Worm (Caenorhabditis elegans): ENCODE data around the gene R06F6.14.

Gene R06F6.14

DNA sequence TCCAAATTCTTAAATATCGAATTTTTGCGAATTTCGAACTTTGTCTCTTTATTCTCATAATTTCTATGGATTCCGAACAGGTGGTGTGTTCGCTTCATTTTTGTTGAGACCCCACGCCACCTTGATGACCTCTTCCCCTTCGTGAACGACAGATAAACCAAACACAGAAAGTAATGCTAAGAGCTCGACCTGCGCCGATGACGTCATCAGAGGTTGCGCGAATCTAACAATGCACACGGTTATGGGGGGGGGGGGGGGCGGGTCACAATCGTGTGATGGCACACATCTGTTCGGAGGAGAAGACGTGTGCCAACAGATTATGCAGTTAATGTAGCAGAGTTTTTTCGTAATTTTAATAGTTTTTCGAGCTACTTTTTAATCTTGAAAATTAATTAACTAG lies 24.8 kb upstream of the R06F6.14 start:
- TF ChIP-seq ztf-29 (GFP tag; IDR thresholded peaks at IDR 0.05) = no peak
- 0 out of 2 replicates have a peak, but pooled peaks have one; percentile 19 for TF ChIP-seq flt-1 (GFP tag; IDR thresholded peaks at IDR 0.05)
- TF ChIP-seq med-1 (GFP tag; optimal IDR thresholded peaks at IDR 0.05; ENCODE audit: insufficient read depth) = no peak
- TF ChIP-seq T22C8.4 (GFP tag; IDR thresholded peaks at IDR 0.05) = no peak
- TF ChIP-seq cog-1 (tag; optimal IDR thresholded peaks at IDR 0.05) = no peak

DNA sequence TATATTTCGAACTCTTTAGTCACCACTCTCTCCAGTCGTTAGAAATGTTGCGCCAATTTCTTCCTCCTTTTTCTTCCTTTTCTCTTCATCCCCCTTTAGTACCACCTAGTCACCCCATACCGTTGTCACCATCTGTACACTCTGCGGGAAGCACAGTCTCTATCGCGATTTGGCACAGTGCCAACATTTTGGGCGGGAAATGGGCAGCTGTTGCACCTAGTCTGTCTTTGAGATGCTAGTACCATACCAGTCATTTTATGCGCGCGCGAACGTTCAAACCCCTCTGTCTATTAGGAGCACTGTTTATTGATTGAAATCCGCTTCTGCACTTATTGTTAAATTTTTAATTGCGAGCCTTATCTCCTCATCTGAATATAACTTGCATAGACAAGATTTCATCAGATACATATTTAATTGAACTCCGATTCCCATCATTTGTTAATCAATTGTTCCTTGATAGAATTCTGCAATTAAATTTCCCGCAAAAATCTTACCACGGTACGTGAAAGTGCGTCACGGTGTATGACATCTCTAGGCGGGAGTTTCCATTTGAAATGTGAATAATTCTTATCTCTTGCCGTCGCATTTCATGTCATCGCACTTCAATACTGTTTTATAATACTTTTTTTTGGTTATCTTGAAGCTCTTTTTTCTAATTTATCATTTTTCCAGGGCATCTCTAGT lies 24.2 kb upstream of the R06F6.14 start, which contains the start of gene cdl-1:
Gene cdl-1, plus strand, starts transcription at position 673 of the 684 bp plus-strand sequence.
- TF ChIP-seq tab-1 (GFP tag; IDR thresholded peaks at IDR 0.05) = no peak
- TF ChIP-seq flt-1 (GFP tag; IDR thresholded peaks at IDR 0.05) = no peak

DNA sequence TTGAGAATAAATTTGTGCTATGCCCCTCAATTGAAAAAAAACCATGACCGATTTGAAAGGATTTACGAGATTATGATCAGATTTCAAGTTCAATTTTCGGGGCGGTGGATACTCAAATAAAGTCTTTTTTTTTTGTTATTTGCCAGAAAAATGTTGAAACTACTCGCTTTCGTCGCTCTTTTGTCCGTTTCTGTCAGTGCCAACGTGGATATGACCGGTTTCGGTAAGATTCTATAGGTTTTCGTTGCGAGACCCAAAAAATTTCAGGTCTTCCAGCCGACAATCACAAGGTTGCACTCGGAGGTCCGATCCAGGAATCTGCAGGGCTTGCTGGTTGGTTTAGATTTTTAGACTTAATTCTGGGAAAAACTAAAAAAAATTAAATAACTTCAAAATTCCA lies 21.9 kb upstream of the R06F6.14 start, which contains the start of gene tag-209:
Gene tag-209, plus strand, starts transcription at position 73 of the 400 bp plus-strand sequence.
- TF ChIP-seq ztf-29 (GFP tag; IDR thresholded peaks at IDR 0.05) (no peak), ref-1 (GFP tag; conservative IDR thresholded peaks at IDR 0.05) (no peak), ztf-23 (GFP tag; IDR thresholded peaks at IDR 0.05) (no peak), flt-1 (GFP tag; IDR thresholded peaks at IDR 0.05) (no peak), T22C8.4 (GFP tag; IDR thresholded peaks at IDR 0.05) (no peak), cog-1 (tag; optimal IDR thresholded peaks at IDR 0.05) (no peak), med-1 (GFP tag; optimal IDR thresholded peaks at IDR 0.05; ENCODE audit: insufficient read depth) (no peak)

DNA sequence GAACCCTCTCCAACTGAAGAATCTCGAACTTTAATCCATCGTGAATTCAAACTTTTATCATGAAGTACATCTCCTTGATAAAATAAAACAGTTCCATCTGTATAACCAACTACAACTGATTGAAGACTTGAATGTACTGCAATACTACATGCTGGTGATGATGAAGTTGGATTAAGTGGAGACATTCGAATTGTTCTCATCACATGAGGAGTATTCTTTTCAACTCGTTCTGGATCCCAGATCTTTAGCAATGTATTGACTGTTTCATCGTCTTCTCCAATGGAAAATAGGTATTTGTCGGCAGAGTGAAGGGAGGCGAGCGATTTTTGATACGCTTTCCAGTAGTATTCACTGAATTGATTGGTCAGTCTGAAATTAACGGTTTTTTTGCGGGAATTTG lies 16.5 kb upstream of the R06F6.14 start:
- no peak for TF ChIP-seq med-1 (GFP tag; optimal IDR thresholded peaks at IDR 0.05; ENCODE audit: insufficient read depth)
- TF ChIP-seq ztf-29 (GFP tag; IDR thresholded peaks at IDR 0.05) = no peak
- no peak for TF ChIP-seq ref-1 (GFP tag; conservative IDR thresholded peaks at IDR 0.05)
- TF ChIP-seq ztf-23 (GFP tag; IDR thresholded peaks at IDR 0.05) = no peak
- TF ChIP-seq flt-1 (GFP tag; IDR thresholded peaks at IDR 0.05) = no peak
- no peak for TF ChIP-seq klf-2 (GFP tag; conservative IDR thresholded peaks at IDR 0.05)
- no peak for TF ChIP-seq T22C8.4 (GFP tag; IDR thresholded peaks at IDR 0.05)
- no peak for TF ChIP-seq cog-1 (tag; optimal IDR thresholded peaks at IDR 0.05)
- TF ChIP-seq tab-1 (GFP tag; IDR thresholded peaks at IDR 0.05) = no peak

DNA sequence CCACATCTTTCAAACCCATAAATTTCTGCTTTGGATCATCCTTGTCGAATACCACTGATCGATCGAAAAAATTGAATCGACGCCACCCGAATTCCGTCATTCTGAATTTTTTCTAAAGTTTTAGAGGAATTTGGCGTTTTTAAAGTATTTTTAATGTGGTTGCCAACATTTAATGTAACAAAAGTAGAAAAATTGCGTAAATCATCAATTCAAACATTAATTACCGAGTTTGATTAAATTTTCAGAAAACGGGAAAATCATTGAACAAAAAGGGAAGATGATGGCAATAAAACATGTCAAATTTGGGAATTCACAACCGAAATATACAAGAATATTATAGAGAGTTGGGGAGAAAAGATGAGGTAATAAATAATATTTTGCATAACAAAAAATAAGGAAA lies 15.7 kb upstream of the R06F6.14 start, which contains the start of gene vps-11:
Gene vps-11, minus strand, starts transcription at position 101 of the 400 bp plus-strand sequence.
- no peak for TF ChIP-seq med-1 (GFP tag; optimal IDR thresholded peaks at IDR 0.05; ENCODE audit: insufficient read depth)
- TF ChIP-seq ztf-23 (GFP tag; IDR thresholded peaks at IDR 0.05) = no peak
- no peak for TF ChIP-seq cog-1 (tag; optimal IDR thresholded peaks at IDR 0.05)
- no peak for TF ChIP-seq ztf-29 (GFP tag; IDR thresholded peaks at IDR 0.05)
- TF ChIP-seq tab-1 (GFP tag; IDR thresholded peaks at IDR 0.05) = no peak
- no peak for TF ChIP-seq flt-1 (GFP tag; IDR thresholded peaks at IDR 0.05)
- TF ChIP-seq T22C8.4 (GFP tag; IDR thresholded peaks at IDR 0.05) = no peak
- TF ChIP-seq klf-2 (GFP tag; conservative IDR thresholded peaks at IDR 0.05) = no peak
- TF ChIP-seq ref-1 (GFP tag; conservative IDR thresholded peaks at IDR 0.05) = no peak

DNA sequence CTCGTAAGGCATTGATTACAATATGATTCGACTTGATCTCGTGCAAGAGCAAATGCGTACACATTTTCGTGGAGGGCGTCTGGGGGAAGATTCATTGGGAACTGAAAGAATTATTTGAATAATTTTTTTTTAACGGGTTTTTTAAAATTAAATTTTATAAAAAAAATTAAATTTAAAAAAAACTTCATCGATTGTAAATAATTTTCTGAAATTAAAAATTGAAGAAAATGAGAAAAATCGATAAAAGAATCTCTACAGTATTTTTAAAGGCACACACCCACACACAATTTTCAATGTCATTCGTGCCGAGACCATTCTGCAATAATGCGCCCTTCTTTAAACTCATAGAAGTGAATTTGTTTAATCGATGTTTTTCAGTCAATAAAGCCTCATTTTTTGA lies 12.9 kb upstream of the R06F6.14 start, which contains the start of gene set-14:
Gene set-14, minus strand, starts transcription at position 101 of the 400 bp plus-strand sequence.
- TF ChIP-seq T22C8.4 (GFP tag; IDR thresholded peaks at IDR 0.05) = no peak
- no peak for TF ChIP-seq ztf-29 (GFP tag; IDR thresholded peaks at IDR 0.05)
- TF ChIP-seq cog-1 (tag; optimal IDR thresholded peaks at IDR 0.05) = no peak
- TF ChIP-seq ref-1 (GFP tag; conservative IDR thresholded peaks at IDR 0.05) = no peak
- no peak for TF ChIP-seq ztf-23 (GFP tag; IDR thresholded peaks at IDR 0.05)
- TF ChIP-seq tab-1 (GFP tag; IDR thresholded peaks at IDR 0.05) = no peak
- no peak for TF ChIP-seq flt-1 (GFP tag; IDR thresholded peaks at IDR 0.05)
- TF ChIP-seq klf-2 (GFP tag; conservative IDR thresholded peaks at IDR 0.05) = no peak
- no peak for TF ChIP-seq med-1 (GFP tag; optimal IDR thresholded peaks at IDR 0.05; ENCODE audit: insufficient read depth)

DNA sequence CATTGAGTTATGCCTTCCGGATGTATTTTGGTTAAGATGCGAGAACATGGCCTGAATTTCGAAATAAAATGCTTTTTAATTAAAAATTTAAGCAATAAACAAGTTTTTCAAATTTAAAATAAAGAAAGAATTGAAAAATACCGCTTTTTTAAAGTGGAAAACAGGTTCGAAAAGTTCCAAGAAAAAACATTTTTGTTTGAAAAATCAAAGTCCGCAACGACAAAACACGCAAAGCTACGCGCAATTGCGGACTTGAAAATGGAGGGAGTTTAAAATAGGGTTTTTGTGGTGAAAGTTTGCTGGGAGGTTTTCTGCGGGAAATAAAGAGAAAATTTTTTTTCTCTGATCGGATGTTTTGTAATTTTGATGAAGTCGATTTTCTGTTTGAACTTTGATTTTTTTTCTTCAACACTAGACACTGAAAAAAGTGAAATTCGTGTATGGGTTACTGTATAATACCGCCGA lies 10.6 kb upstream of the R06F6.14 start, which contains the start of gene npp-19:
Gene npp-19, minus strand, starts transcription at position 51 of the 465 bp plus-strand sequence.
- TF ChIP-seq ref-1 (GFP tag; conservative IDR thresholded peaks at IDR 0.05) (no peak), med-1 (GFP tag; optimal IDR thresholded peaks at IDR 0.05; ENCODE audit: insufficient read depth) (no peak), ztf-29 (GFP tag; IDR thresholded peaks at IDR 0.05) (no peak), flt-1 (GFP tag; IDR thresholded peaks at IDR 0.05) (0 out of 2 replicates have a peak, but pooled peaks have one; percentile 45), klf-2 (GFP tag; conservative IDR thresholded peaks at IDR 0.05) (no peak), cog-1 (tag; optimal IDR thresholded peaks at IDR 0.05) (peak; percentile 23), ztf-23 (GFP tag; IDR thresholded peaks at IDR 0.05) (0 out of 2 replicates have a peak, but pooled peaks have one; percentile 47), tab-1 (GFP tag; IDR thresholded peaks at IDR 0.05) (no peak)

DNA sequence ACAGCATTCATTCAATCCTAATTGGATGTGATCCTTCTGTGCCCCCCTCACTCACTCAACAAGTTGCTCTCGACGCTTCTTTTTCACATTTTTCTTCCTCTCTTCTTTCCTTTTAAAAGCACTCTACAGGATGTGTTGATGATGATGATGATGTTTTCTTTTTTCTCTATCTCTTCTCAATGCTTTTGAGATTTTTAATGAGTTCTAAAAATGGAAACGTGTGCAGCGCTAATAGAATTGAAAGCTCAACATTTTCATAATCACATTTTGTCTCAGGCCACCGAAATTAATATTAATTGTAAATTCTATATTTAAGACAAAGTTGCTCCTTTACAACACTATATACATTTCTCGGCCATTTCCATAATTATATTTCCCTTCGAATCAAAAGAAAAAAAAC lies 8.9 kb upstream of the R06F6.14 start:
- TF ChIP-seq flt-1 (GFP tag; IDR thresholded peaks at IDR 0.05) (no peak), ref-1 (GFP tag; conservative IDR thresholded peaks at IDR 0.05) (no peak), klf-2 (GFP tag; conservative IDR thresholded peaks at IDR 0.05) (no peak), tab-1 (GFP tag; IDR thresholded peaks at IDR 0.05) (no peak), cog-1 (tag; optimal IDR thresholded peaks at IDR 0.05) (no peak), med-1 (GFP tag; optimal IDR thresholded peaks at IDR 0.05; ENCODE audit: insufficient read depth) (no peak), ztf-29 (GFP tag; IDR thresholded peaks at IDR 0.05) (no peak), ztf-23 (GFP tag; IDR thresholded peaks at IDR 0.05) (no peak), T22C8.4 (GFP tag; IDR thresholded peaks at IDR 0.05) (no peak)

DNA sequence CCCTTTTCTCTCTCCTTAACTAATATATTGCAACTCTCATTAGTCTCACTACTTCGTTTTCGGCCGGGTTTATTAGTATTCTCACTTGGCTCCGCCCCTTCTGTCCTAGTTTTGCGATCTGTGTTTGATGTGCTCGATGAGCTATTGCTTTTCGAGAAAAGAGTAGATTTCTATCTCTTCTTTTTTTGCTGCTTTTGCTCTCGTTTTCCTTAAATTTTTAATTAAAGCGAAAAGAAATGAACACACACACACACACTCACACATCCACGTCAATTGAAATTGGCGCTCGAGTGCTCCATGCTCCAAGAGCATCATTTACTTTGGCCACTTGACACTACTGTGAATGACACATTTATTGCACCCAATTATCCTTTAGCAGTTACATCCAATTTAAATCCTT lies 4.7 kb upstream of the R06F6.14 start:
- TF ChIP-seq ztf-29 (GFP tag; IDR thresholded peaks at IDR 0.05) (no peak), tab-1 (GFP tag; IDR thresholded peaks at IDR 0.05) (no peak), flt-1 (GFP tag; IDR thresholded peaks at IDR 0.05) (no peak), ref-1 (GFP tag; conservative IDR thresholded peaks at IDR 0.05) (no peak), T22C8.4 (GFP tag; IDR thresholded peaks at IDR 0.05) (no peak), cog-1 (tag; optimal IDR thresholded peaks at IDR 0.05) (no peak), ztf-23 (GFP tag; IDR thresholded peaks at IDR 0.05) (no peak)

DNA sequence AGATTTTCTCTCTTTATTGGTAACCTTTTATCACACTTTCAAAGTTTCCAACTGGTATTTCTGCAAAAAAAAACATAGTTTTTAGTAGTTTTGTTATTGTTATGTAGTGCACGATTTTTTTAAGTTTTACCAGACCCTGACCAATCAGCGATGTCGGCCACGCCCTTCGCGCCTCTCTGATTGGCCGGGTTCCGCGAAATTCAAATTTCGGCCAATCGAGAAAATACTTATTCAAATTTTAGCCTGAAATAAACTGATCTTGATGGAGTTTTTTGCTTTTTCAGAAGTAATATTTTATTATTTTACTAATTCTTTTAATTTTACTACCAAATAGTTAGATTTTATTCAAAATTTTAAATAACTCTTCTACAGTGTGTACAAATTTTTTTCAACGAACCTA lies 4.2 kb upstream of the R06F6.14 start:
- TF ChIP-seq flt-1 (GFP tag; IDR thresholded peaks at IDR 0.05) (no peak), med-1 (GFP tag; optimal IDR thresholded peaks at IDR 0.05; ENCODE audit: insufficient read depth) (no peak), klf-2 (GFP tag; conservative IDR thresholded peaks at IDR 0.05) (no peak), ref-1 (GFP tag; conservative IDR thresholded peaks at IDR 0.05) (no peak), tab-1 (GFP tag; IDR thresholded peaks at IDR 0.05) (no peak), cog-1 (tag; optimal IDR thresholded peaks at IDR 0.05) (no peak), ztf-29 (GFP tag; IDR thresholded peaks at IDR 0.05) (no peak), T22C8.4 (GFP tag; IDR thresholded peaks at IDR 0.05) (no peak), ztf-23 (GFP tag; IDR thresholded peaks at IDR 0.05) (no peak)

Data from whole organism, midembryonic.